Fruit fly (Drosophila melanogaster): ENCODE results near the gene Obp99a.

DNA sequence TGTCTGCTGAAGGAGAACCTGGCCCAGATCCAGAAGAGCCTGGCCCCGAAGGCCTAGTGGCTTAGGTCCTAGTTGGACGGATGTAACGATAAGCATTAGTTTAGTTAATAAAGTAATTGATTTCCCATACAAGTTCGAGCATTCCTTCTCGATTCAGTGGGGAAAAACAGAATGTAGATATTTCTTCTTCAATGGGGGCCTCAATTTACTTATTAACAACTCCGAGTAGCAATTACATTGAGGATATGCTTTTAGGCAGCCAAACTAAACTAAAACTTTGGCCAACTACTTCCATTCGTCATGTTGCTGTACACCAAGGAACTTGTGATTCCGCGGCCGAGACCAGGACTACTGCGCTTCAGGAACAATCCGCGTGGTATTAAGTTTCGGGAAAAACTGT is 699 bp downstream of the Obp99a start, which contains the start of gene ppk19:
- TF ChIP-seq insv (optimal IDR thresholded peaks at IDR 0.05): no peak
- TF ChIP-seq Sin3A (optimal IDR thresholded peaks at IDR 0.05): no peak
- TF ChIP-seq psq (optimal IDR thresholded peaks at IDR 0.05): no peak
- TF ChIP-seq h (optimal IDR thresholded peaks at IDR 0.05): no peak
- TF ChIP-seq Myc (optimal IDR thresholded peaks at IDR 0.05): no peak

Data from Kc167 (cell line).